Worm (Caenorhabditis elegans): ENCODE results near the gene gly-10.
A peak's percentile ranks its signal among the peaks of the same experiment; 100 is the strongest.

The gly-10 gene

ce11 chrIV:13807724-13808123 lies 28.8 kb downstream of the gly-10 start, which contains the start of gene Y45F10D.14:
Y45F10D.14 (minus strand) TSS chrIV:13807824.
- TF ChIP-seq tab-1 (GFP tag; IDR thresholded peaks at IDR 0.05) = no peak
- no peak for TF ChIP-seq med-1 (GFP tag; optimal IDR thresholded peaks at IDR 0.05; ENCODE audit: insufficient read depth)
- no peak for TF ChIP-seq ztf-23 (GFP tag; IDR thresholded peaks at IDR 0.05)
- no peak for TF ChIP-seq ref-1 (GFP tag; conservative IDR thresholded peaks at IDR 0.05)
- TF ChIP-seq flt-1 (GFP tag; IDR thresholded peaks at IDR 0.05) = no peak
- no peak for TF ChIP-seq ztf-29 (GFP tag; IDR thresholded peaks at IDR 0.05)
- TF ChIP-seq cog-1 (tag; optimal IDR thresholded peaks at IDR 0.05) = no peak
- no peak for TF ChIP-seq klf-2 (GFP tag; conservative IDR thresholded peaks at IDR 0.05)
- no peak for TF ChIP-seq T22C8.4 (GFP tag; IDR thresholded peaks at IDR 0.05)

DNA sequence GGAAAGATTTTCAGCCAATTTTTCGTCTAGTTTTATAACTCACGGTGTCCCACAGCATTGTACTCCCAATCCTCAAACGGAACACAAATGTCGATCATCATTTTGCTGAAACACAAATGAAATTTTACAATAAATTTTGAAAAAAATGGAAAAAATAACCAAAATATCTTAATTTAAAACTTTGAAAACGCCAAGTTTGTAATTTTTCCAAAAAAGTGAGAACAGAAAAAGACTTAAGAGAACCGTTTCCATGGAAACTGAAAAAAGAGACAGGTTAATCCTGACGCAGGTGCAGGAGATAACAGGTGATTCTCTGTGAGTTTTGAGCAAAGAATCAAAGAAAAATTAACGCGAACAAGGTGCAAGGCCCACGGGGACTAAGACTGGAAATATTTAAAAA lies 42.0 kb downstream of the gly-10 start, which contains the start of gene Y45F10D.15:
Gene Y45F10D.15 (minus strand): TSS at position 101 of the 400 bp plus-strand sequence.
- TF ChIP-seq ztf-23 (GFP tag; IDR thresholded peaks at IDR 0.05) = no peak
- TF ChIP-seq klf-2 (GFP tag; conservative IDR thresholded peaks at IDR 0.05) = no peak
- no peak for TF ChIP-seq tab-1 (GFP tag; IDR thresholded peaks at IDR 0.05)
- no peak for TF ChIP-seq med-1 (GFP tag; optimal IDR thresholded peaks at IDR 0.05; ENCODE audit: insufficient read depth)
- TF ChIP-seq ref-1 (GFP tag; conservative IDR thresholded peaks at IDR 0.05) = no peak

DNA sequence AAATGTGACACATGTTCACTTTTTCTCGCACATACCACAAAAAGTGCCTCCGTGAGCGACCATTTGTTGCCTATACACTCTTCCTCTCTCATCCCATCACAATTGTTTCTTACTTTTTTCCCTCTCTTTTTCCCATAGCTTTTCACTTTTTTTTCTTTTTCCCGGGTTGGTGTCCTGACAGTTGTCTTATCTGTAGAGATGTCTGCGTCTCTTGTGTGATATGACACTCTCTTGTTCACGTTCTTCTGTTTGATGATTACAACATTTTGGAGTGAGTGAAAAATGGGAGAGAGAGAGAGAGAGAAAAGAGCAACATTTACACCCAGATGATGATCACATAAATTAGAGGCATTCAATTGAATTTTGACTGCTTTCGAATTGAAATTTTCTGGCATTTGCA lies 47.5 kb downstream of the gly-10 start:
- peak; percentile 19 for TF ChIP-seq cog-1 (tag; optimal IDR thresholded peaks at IDR 0.05)
- TF ChIP-seq T22C8.4 (GFP tag; IDR thresholded peaks at IDR 0.05) = no peak

- TF ChIP-seq ztf-29 (GFP tag; IDR thresholded peaks at IDR 0.05) = no peak
- TF ChIP-seq klf-2 (GFP tag; conservative IDR thresholded peaks at IDR 0.05) = no peak
- no peak for TF ChIP-seq T22C8.4 (GFP tag; IDR thresholded peaks at IDR 0.05)
- no peak for TF ChIP-seq flt-1 (GFP tag; IDR thresholded peaks at IDR 0.05)
- TF ChIP-seq tab-1 (GFP tag; IDR thresholded peaks at IDR 0.05) = no peak
- no peak for TF ChIP-seq ref-1 (GFP tag; conservative IDR thresholded peaks at IDR 0.05)
- no peak for TF ChIP-seq ztf-23 (GFP tag; IDR thresholded peaks at IDR 0.05)
- TF ChIP-seq cog-1 (tag; optimal IDR thresholded peaks at IDR 0.05) = no peak
These were observed 48.7 kb downstream of the gly-10 start, which contains the start of gene rga-5 for ce11 chrIV:13827586-13827985. rga-5 (plus strand) TSS chrIV:13827886.
